Fruit fly (Drosophila melanogaster) whole organism, embryonic: ENCODE measurements around the gene RASSF8.
A peak's percentile ranks its signal among the peaks of the same experiment; 100 is the strongest.

Experiments used
- Asciz ChIP-seq: fragments of 200-800 bp; sonication (Bioruptor generic); optimal IDR thresholded peaks from 2 replicates; lab custom pipeline; 2017; ENCODE audit warnings: missing biosample characterization, mild to moderate bottlenecking, missing genetic modification characterization, missing genetic modification reagents
- Blimp-1 ChIP-seq: fragments of 200-800 bp; sonication (Bioruptor generic); optimal IDR thresholded peaks from 3 replicates; lab custom pipeline; 2018; ENCODE audit warnings: missing biosample characterization, missing genetic modification characterization, mild to moderate bottlenecking, moderate library complexity, missing genetic modification reagents
- CG10147 ChIP-seq: fragments of 200-800 bp; sonication (Bioruptor generic); optimal IDR thresholded peaks from 2 replicates; lab custom pipeline; 2019; ENCODE audit warnings: missing biosample characterization, mild to moderate bottlenecking, missing genetic modification characterization, moderate library complexity
- CG11398 ChIP-seq: fragments of 200-800 bp; sonication (Bioruptor generic); optimal IDR thresholded peaks from 2 replicates; lab custom pipeline; 2016; ENCODE audit warnings: missing biosample characterization, missing genetic modification characterization
- CG12155 ChIP-seq: fragments of 200-800 bp; sonication (Bioruptor generic); optimal IDR thresholded peaks from 3 replicates; lab custom pipeline; 2016; ENCODE audit warnings: missing biosample characterization, missing genetic modification characterization
- CG1233 ChIP-seq: fragments of 200-800 bp; sonication (Bioruptor generic); optimal IDR thresholded peaks from 4 replicates; lab custom pipeline; 2018; ENCODE audit warnings: missing biosample characterization, mild to moderate bottlenecking, missing genetic modification characterization
- CG17328 ChIP-seq: fragments of 200-800 bp; sonication (Bioruptor generic); IDR thresholded peaks from 2 replicates; pipeline ENCODE4 v1.3.6; 2022; ENCODE audit warnings: missing biosample characterization, missing genetic modification characterization
- CG17568 ChIP-seq: fragments of 200-800 bp; sonication (Bioruptor generic); optimal IDR thresholded peaks from 2 replicates; lab custom pipeline; 2018; ENCODE audit warnings: missing biosample characterization, mild to moderate bottlenecking, missing genetic modification characterization, moderate library complexity
- CG17912 ChIP-seq: fragments of 200-800 bp; sonication (Bioruptor generic); optimal IDR thresholded peaks from 2 replicates; lab custom pipeline; 2018; ENCODE audit warnings: missing biosample characterization, mild to moderate bottlenecking, missing genetic modification characterization
- CG18476 ChIP-seq: fragments of 200-800 bp; sonication (Bioruptor generic); optimal IDR thresholded peaks from 2 replicates; lab custom pipeline; 2016; ENCODE audit warnings: missing biosample characterization, mild to moderate bottlenecking, missing genetic modification characterization
- CG18619 ChIP-seq: fragments of 200-800 bp; sonication (Bioruptor generic); optimal IDR thresholded peaks from 3 replicates; lab custom pipeline; 2017; ENCODE audit warnings: missing biosample characterization, mild to moderate bottlenecking, missing genetic modification characterization
- CG2199 ChIP-seq: fragments of 200-800 bp; sonication (Bioruptor generic); IDR thresholded peaks from 3 replicates; pipeline ENCODE4 v1.3.6; 2022; ENCODE audit warnings: missing biosample characterization, missing genetic modification characterization
- CG2712 ChIP-seq: fragments of 200-800 bp; optimal IDR thresholded peaks from 3 replicates; lab custom pipeline; 2019; ENCODE audit warnings: missing biosample characterization, mild to moderate bottlenecking, missing genetic modification characterization, moderate library complexity
- CG30020 ChIP-seq: fragments of 200-800 bp; optimal IDR thresholded peaks from 2 replicates; lab custom pipeline; 2019; ENCODE audit warnings: missing biosample characterization, mild to moderate bottlenecking, missing genetic modification characterization, moderate library complexity
- CG3065 ChIP-seq: fragments of 200-800 bp; sonication (Bioruptor generic); optimal IDR thresholded peaks from 2 replicates; lab custom pipeline; 2016; ENCODE audit warnings: missing biosample characterization, missing genetic modification characterization
- CG31441 ChIP-seq: fragments of 200-800 bp; sonication (Bioruptor generic); IDR thresholded peaks from 2 replicates; pipeline ENCODE4 v1.3.6; 2022; ENCODE audit warnings: missing biosample characterization, missing genetic modification characterization
- CG4360 ChIP-seq: fragments of 200-800 bp; sonication (Bioruptor generic); IDR thresholded peaks from 2 replicates; pipeline ENCODE4 v1.3.6; 2022; ENCODE audit warnings: missing biosample characterization, missing genetic modification characterization
- CG6765 ChIP-seq: fragments of 200-800 bp; sonication (Bioruptor generic); optimal IDR thresholded peaks from 3 replicates; lab custom pipeline; 2017; ENCODE audit warnings: missing biosample characterization, mild to moderate bottlenecking, missing genetic modification characterization
- CG6791 ChIP-seq: fragments of 200-800 bp; sonication (Bioruptor generic); IDR thresholded peaks from 3 replicates; pipeline ENCODE4 v1.3.6; 2022; ENCODE audit warnings: missing biosample characterization, missing genetic modification characterization; ENCODE audit not compliant: partially characterized antibody
- CG7745 ChIP-seq: fragments of 200-800 bp; sonication (Bioruptor generic); optimal IDR thresholded peaks from 2 replicates; lab custom pipeline; 2018; ENCODE audit warnings: missing biosample characterization, mild to moderate bottlenecking, missing genetic modification characterization, moderate library complexity
- CG8281 ChIP-seq: fragments of 200-800 bp; sonication (Bioruptor generic); optimal IDR thresholded peaks from 2 replicates; lab custom pipeline; 2018; ENCODE audit warnings: missing biosample characterization, mild to moderate bottlenecking, missing genetic modification characterization, moderate library complexity
- CG9437 ChIP-seq: fragments of 200-800 bp; sonication (Bioruptor generic); optimal IDR thresholded peaks from 2 replicates; lab custom pipeline; 2018; ENCODE audit warnings: missing biosample characterization, mild to moderate bottlenecking, missing genetic modification characterization
- Camta ChIP-seq: fragments of 200-800 bp; sonication (Bioruptor generic); optimal IDR thresholded peaks from 2 replicates; lab custom pipeline; 2016; ENCODE audit warnings: missing biosample characterization, missing genetic modification characterization
- Chrac-16 ChIP-seq: fragments of 200-800 bp; sonication (Bioruptor generic); optimal IDR thresholded peaks from 3 replicates; lab custom pipeline; 2016; ENCODE audit warnings: missing biosample characterization, missing genetic modification characterization
- Dip3 ChIP-seq: fragments of 200-800 bp; sonication (Bioruptor generic); optimal IDR thresholded peaks from 3 replicates; lab custom pipeline; 2016; ENCODE audit warnings: missing biosample characterization, missing genetic modification characterization
- ERR ChIP-seq: fragments of 200-800 bp; sonication (Bioruptor generic); optimal IDR thresholded peaks from 2 replicates; lab custom pipeline; 2016; ENCODE audit warnings: missing biosample characterization, missing genetic modification characterization
- Eip74EF ChIP-seq, 2 experiments: fragments of 200-800 bp in 1 of 2; fragments of >200 bp in 1 of 2; sonication (Bioruptor generic) in 1 of 2; optimal IDR thresholded peaks; 2 replicates each; lab custom pipeline; 2017 to 2019; ENCODE audit warnings: missing biosample characterization in 2 of 2, missing genetic modification characterization in 2 of 2, mild to moderate bottlenecking in 1 of 2, moderate library complexity in 1 of 2
- HmgZ ChIP-seq: fragments of 200-800 bp; sonication (Bioruptor generic); optimal IDR thresholded peaks from 2 replicates; lab custom pipeline; 2018; ENCODE audit warnings: missing biosample characterization, mild to moderate bottlenecking, missing genetic modification characterization
- Lim3 ChIP-seq: fragments of 200-800 bp; sonication (Bioruptor generic); IDR thresholded peaks from 2 replicates; pipeline ENCODE4 v1.3.6; 2022; ENCODE audit warnings: missing biosample characterization, missing genetic modification characterization
- MESR4 ChIP-seq: fragments of 200-800 bp; sonication (Bioruptor generic); optimal IDR thresholded peaks from 2 replicates; lab custom pipeline; 2018; ENCODE audit warnings: missing biosample characterization, mild to moderate bottlenecking, missing genetic modification characterization, moderate library complexity
- NK7.1 ChIP-seq: fragments of 200-800 bp; sonication (Bioruptor generic); optimal IDR thresholded peaks from 3 replicates; lab custom pipeline; 2016; ENCODE audit warnings: missing biosample characterization, missing genetic modification characterization
- NfI ChIP-seq: fragments of 200-800 bp; sonication (Bioruptor generic); optimal IDR thresholded peaks from 3 replicates; lab custom pipeline; 2018; ENCODE audit warnings: missing biosample characterization, mild to moderate bottlenecking, missing genetic modification characterization, moderate library complexity
- Sin3A ChIP-seq: fragments of >200 bp; optimal IDR thresholded peaks from 2 replicates; lab custom pipeline; 2018
- Sox102F ChIP-seq: fragments of 200-800 bp; sonication (Bioruptor generic); optimal IDR thresholded peaks from 2 replicates; lab custom pipeline; 2018; ENCODE audit warnings: missing biosample characterization, mild to moderate bottlenecking, missing genetic modification characterization, moderate library complexity
- Trl ChIP-seq, 3 experiments: fragments of >200 bp in 2 of 3; fragments of 200-800 bp in 1 of 3; sonication (Bioruptor generic) in 1 of 3; optimal IDR thresholded peaks; 2 replicates in 1 of 3; 3 replicates in 2 of 3; lab custom pipeline; 2016 to 2017; ENCODE audit warnings: missing biosample characterization in 1 of 3, missing genetic modification characterization in 1 of 3
- aop ChIP-seq: fragments of 200-800 bp; sonication (Bioruptor generic); IDR thresholded peaks from 2 replicates; pipeline ENCODE4 v1.3.6; 2022; ENCODE audit warnings: missing biosample characterization, missing genetic modification characterization
- ara ChIP-seq: fragments of 200-800 bp; sonication (Bioruptor generic); IDR thresholded peaks from 2 replicates; pipeline ENCODE4 v1.3.6; 2022; ENCODE audit warnings: missing biosample characterization, missing genetic modification characterization
- cad ChIP-seq: fragments of >200 bp; optimal IDR thresholded peaks from 2 replicates; lab custom pipeline; 2017; ENCODE audit warnings: missing biosample characterization, missing genetic modification characterization
- chif ChIP-seq, 2 experiments: fragments of 200-800 bp; sonication (Bioruptor generic); optimal IDR thresholded peaks; 3 replicates each; lab custom pipeline; 2016; ENCODE audit warnings: missing biosample characterization in 2 of 2, missing genetic modification characterization in 2 of 2
- crp ChIP-seq, 2 experiments: fragments of 200-800 bp; sonication (Bioruptor generic); optimal IDR thresholded peaks; 2 replicates in 1 of 2; 3 replicates in 1 of 2; lab custom pipeline; 2017; ENCODE audit warnings: missing biosample characterization in 2 of 2, missing genetic modification characterization in 2 of 2, mild to moderate bottlenecking in 1 of 2, moderate library complexity in 1 of 2
- danr ChIP-seq: fragments of 200-800 bp; sonication (Bioruptor generic); IDR thresholded peaks from 2 replicates; pipeline ENCODE4 v1.3.6; 2022; ENCODE audit warnings: missing biosample characterization, missing genetic modification characterization
- fd96Cb ChIP-seq: fragments of 200-800 bp; sonication (Bioruptor generic); optimal IDR thresholded peaks from 2 replicates; lab custom pipeline; 2018; ENCODE audit warnings: missing biosample characterization, mild to moderate bottlenecking, missing genetic modification characterization, moderate library complexity
- grn ChIP-seq: fragments of 200-800 bp; sonication (Bioruptor generic); optimal IDR thresholded peaks from 3 replicates; lab custom pipeline; 2017; ENCODE audit warnings: missing biosample characterization, missing genetic modification characterization
- gsb ChIP-seq: fragments of 200-800 bp; sonication (Bioruptor generic); IDR thresholded peaks from 2 replicates; pipeline ENCODE4 v1.3.6; 2022; ENCODE audit warnings: missing biosample characterization, missing genetic modification characterization
- gt ChIP-seq: fragments of 200-800 bp; sonication (Bioruptor generic); IDR thresholded peaks from 2 replicates; pipeline ENCODE4 v1.3.6; 2022; ENCODE audit warnings: missing biosample characterization, missing genetic modification characterization
- hth ChIP-seq: fragments of >200 bp; optimal IDR thresholded peaks from 2 replicates; lab custom pipeline; 2017; ENCODE audit warnings: inconsistent platforms
- pb ChIP-seq: fragments of 200-800 bp; sonication (Bioruptor generic); optimal IDR thresholded peaks from 3 replicates; lab custom pipeline; 2016; ENCODE audit warnings: missing biosample characterization, missing genetic modification characterization
- pros ChIP-seq: fragments of 200-800 bp; sonication (Bioruptor generic); optimal IDR thresholded peaks from 3 replicates; lab custom pipeline; 2019; ENCODE audit warnings: missing biosample characterization, mild to moderate bottlenecking, missing genetic modification characterization, moderate library complexity
- stwl ChIP-seq: fragments of 200-800 bp; sonication (Bioruptor generic); optimal IDR thresholded peaks from 3 replicates; lab custom pipeline; 2018; ENCODE audit warnings: missing biosample characterization, mild to moderate bottlenecking, missing genetic modification characterization, moderate library complexity
- vfl ChIP-seq: fragments of 200-800 bp; sonication (Bioruptor generic); optimal IDR thresholded peaks from 2 replicates; lab custom pipeline; 2016; ENCODE audit warnings: missing biosample characterization, missing genetic modification characterization
- wor ChIP-seq: fragments of 200-800 bp; sonication (Bioruptor generic); IDR thresholded peaks from 2 replicates; pipeline ENCODE4 v1.3.6; 2022; ENCODE audit warnings: missing biosample characterization, missing genetic modification characterization

RASSF8 gene

DNA sequence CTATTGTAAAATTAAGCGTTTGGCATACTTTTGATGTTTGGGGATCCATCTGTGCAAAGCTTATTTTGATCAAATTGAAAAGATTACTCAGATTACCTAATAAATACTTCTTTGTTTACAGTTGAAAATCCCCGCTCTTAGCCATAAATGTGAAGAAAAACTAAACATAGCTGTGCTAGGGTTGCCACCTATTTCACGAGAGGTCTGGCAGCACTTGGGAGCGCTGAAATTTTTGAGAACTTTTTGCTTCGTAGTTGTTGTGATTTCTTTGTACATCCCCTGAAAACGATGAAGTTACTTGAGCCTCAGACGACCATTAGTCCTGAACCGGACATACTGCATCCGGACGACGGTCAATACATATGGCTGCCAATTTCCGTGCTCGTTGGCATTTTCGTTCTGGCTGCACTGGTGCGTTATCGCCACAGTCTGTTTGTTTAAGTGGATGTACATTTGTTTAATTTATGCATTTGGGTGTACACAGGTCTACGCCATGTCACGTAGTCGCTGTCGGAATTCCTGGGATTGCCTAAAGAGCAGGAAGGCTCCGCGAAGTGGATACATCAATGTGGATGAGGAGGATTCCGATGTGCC lies 17.0 kb downstream of the RASSF8 start, which contains the start of the genes CG4730 and CG5039 (continued):
- TF ChIP-seq Asciz (no peak), pb (GFP tag; lab: Kevin White, UChicago) (no peak), CG4360 (GFP tag; lab: Robert Waterston, UW) (0 out of 2 replicates have a peak, but pooled peaks have one; percentile 35), cad (no peak), gsb (GFP tag; lab: Robert Waterston, UW) (no peak), chif (GFP tag; optimal IDR thresholded peaks at IDR 0.05; lab: Kevin White, UChicago) (no peak), CG7745 (tag; lab: Kevin White, UChicago) (no peak), CG11398 (GFP tag; lab: Kevin White, UChicago) (no peak), CG17912 (GFP tag; lab: Kevin White, UChicago) (no peak), CG2712 (tag; lab: Kevin White, UChicago) (no peak), NK7.1 (no peak), Dip3 (no peak), wor (GFP tag; lab: Robert Waterston, UW) (no peak), Eip74EF (GFP tag; optimal IDR thresholded peaks at IDR 0.05; lab: Kevin White, UChicago) (no peak), CG31441 (GFP tag; lab: Robert Waterston, UW) (no peak), fd96Cb (no peak), Chrac-16 (GFP tag; lab: Kevin White, UChicago) (no peak), Sox102F (GFP tag; lab: Kevin White, UChicago) (no peak), CG30020 (tag; lab: Kevin White, UChicago) (no peak), Lim3 (GFP tag; lab: Robert Waterston, UW) (no peak), aop (GFP tag; lab: Robert Waterston, UW) (no peak), CG8281 (tag; lab: Kevin White, UChicago) (no peak), CG3065 (GFP tag; lab: Kevin White, UChicago) (no peak), CG17568 (no peak), CG18619 (GFP tag; lab: Kevin White, UChicago) (no peak), vfl (no peak), CG18476 (GFP tag; lab: Kevin White, UChicago) (no peak), Blimp-1 (GFP tag; lab: Kevin White, UChicago) (no peak), CG1233 (GFP tag; lab: Kevin White, UChicago) (no peak), Sin3A (lab: Kevin White, UChicago) (peak; percentile 24), CG12155 (no peak), MESR4 (GFP tag; lab: Kevin White, UChicago) (no peak), CG6791 (no peak), Trl (optimal IDR thresholded peaks at IDR 0.05; lab: Kevin White, UChicago) (no peak), Trl (GFP tag; optimal IDR thresholded peaks at IDR 0.05; lab: Kevin White, UChicago) (no peak), gt (GFP tag; lab: Robert Waterston, UW) (no peak), grn (GFP tag; lab: Kevin White, UChicago) (no peak), CG2199 (GFP tag; lab: Robert Waterston, UW) (no peak), CG6765 (GFP tag; lab: Kevin White, UChicago) (no peak), Camta (GFP tag; lab: Kevin White, UChicago) (no peak), ERR (no peak), hth (lab: Kevin White, UChicago) (no peak), pros (GFP tag; lab: Kevin White, UChicago) (no peak), CG10147 (GFP tag; lab: Kevin White, UChicago) (no peak), crp (GFP tag; optimal IDR thresholded peaks at IDR 0.05; lab: Kevin White, UChicago) (peak in 1 of 2 experiments; percentile 41), CG17328 (GFP tag; lab: Robert Waterston, UW) (no peak), stwl (tag; lab: Kevin White, UChicago) (peak; percentile 3), danr (0 out of 2 replicates have a peak, but pooled peaks have one; percentile 6), NfI (GFP tag; lab: Kevin White, UChicago) (no peak), ara (GFP tag; lab: Robert Waterston, UW) (no peak), CG9437 (GFP tag; lab: Kevin White, UChicago) (no peak), HmgZ (tag; lab: Kevin White, UChicago) (no peak)
